Fruit fly (Drosophila melanogaster): ENCODE measurements around the gene Glyat.

The Glyat gene

DNA sequence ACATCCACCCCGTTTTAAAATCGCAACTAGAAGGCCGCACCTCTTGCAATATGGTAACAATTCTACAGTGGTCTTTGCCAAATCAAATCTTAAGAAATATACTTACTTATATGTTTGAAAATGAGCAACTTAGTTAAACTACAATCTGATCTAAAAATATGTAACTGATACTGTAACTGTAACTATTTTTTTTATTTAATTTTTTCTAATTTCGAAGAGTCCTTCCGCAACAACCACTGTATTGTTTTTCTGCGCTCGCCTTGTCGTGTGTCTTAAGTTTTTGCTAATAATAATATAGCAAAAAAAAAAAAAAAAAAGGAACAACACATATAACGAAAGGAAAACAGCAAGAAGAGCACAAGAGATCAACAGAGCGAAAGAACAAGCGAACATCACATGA lies 39.0 kb downstream of the Glyat start:
- TF ChIP-seq Hr96 (GFP tag; optimal IDR thresholded peaks at IDR 0.05) (no peak), bab1 (GFP tag; optimal IDR thresholded peaks at IDR 0.05) (no peak), ovo (GFP tag; optimal IDR thresholded peaks at IDR 0.05) (no peak), CG12768 (GFP tag; optimal IDR thresholded peaks at IDR 0.05) (no peak), cnc (optimal IDR thresholded peaks at IDR 0.05) (no peak), Mnt (GFP tag; optimal IDR thresholded peaks at IDR 0.05) (no peak), CG33017 (tag; optimal IDR thresholded peaks at IDR 0.05) (no peak), CG14711 (tag; optimal IDR thresholded peaks at IDR 0.05) (no peak), CG11617 (GFP tag; optimal IDR thresholded peaks at IDR 0.05) (no peak), tj (GFP tag; optimal IDR thresholded peaks at IDR 0.05) (no peak), CG5204 (GFP tag; optimal IDR thresholded peaks at IDR 0.05) (no peak), CG1620 (GFP tag; optimal IDR thresholded peaks at IDR 0.05) (no peak)

DNA sequence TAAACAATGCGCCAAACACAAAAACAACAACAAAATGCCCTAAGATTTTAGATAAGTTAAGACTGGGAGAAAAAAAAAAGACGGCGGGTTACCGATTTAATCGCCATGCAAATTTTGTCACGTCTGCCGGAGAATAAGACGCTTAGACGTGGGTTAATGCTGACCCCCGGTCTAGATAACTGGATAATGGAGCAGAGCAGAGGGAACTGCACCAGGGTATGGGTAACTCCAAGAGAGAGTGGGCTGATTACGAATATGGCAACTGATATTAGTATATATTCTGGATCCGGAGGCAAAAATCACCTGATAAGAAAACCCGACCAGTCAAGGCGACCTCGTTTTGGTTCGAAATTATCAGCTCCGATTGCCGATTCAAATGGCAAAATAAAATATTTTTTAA lies 40.5 kb downstream of the Glyat start:
- no peak for TF ChIP-seq ovo (GFP tag; optimal IDR thresholded peaks at IDR 0.05)
- TF ChIP-seq kay (GFP tag; ENCODE audit: borderline replicate concordance) = no peak
- TF ChIP-seq toe (GFP tag; optimal IDR thresholded peaks at IDR 0.05) = no peak
- TF ChIP-seq CG1620 (GFP tag; optimal IDR thresholded peaks at IDR 0.05) = no peak
- TF ChIP-seq tj (GFP tag; optimal IDR thresholded peaks at IDR 0.05) = no peak
- TF ChIP-seq CG7045 (GFP tag; optimal IDR thresholded peaks at IDR 0.05) = no peak
- TF ChIP-seq CG7101 (tag; optimal IDR thresholded peaks at IDR 0.05) = no peak
- TF ChIP-seq bab1 (GFP tag; optimal IDR thresholded peaks at IDR 0.05) = no peak
- no peak for TF ChIP-seq Hr96 (GFP tag; optimal IDR thresholded peaks at IDR 0.05)
- no peak for TF ChIP-seq cnc (optimal IDR thresholded peaks at IDR 0.05)
- TF ChIP-seq CG12768 (GFP tag; optimal IDR thresholded peaks at IDR 0.05) = no peak
- no peak for TF ChIP-seq CG33017 (tag; optimal IDR thresholded peaks at IDR 0.05)
- TF ChIP-seq CG11617 (GFP tag; optimal IDR thresholded peaks at IDR 0.05) = no peak
- TF ChIP-seq CG14711 (tag; optimal IDR thresholded peaks at IDR 0.05) = no peak
- TF ChIP-seq pad (GFP tag; optimal IDR thresholded peaks at IDR 0.05) = no peak
- no peak for TF ChIP-seq CG5204 (GFP tag; optimal IDR thresholded peaks at IDR 0.05)
- no peak for TF ChIP-seq Clk (GFP tag; optimal IDR thresholded peaks at IDR 0.05)
- no peak for TF ChIP-seq Mnt (GFP tag; optimal IDR thresholded peaks at IDR 0.05)

DNA sequence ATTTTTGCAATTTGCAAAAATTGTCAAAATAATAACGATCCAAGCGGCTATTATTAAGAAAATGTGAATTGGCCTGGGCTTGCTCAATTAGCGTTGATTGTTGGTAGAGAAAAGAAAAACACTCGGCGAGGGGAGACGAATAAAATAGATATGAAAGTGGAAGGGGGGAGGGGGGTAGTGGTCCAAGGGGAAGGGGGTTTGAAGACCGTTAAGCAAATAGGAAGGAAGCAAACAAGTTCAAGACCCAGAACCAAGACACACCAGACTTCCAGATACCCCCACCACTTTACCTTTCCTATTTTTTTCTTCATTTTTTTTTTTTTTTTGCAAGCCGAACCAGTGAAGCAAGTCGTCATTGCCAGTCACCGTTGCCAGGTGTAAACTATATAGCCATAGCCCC lies 41.1 kb downstream of the Glyat start:
- TF ChIP-seq ovo (GFP tag; optimal IDR thresholded peaks at IDR 0.05) = peak; percentile 80
- no peak for TF ChIP-seq kay (GFP tag; ENCODE audit: borderline replicate concordance)

DNA sequence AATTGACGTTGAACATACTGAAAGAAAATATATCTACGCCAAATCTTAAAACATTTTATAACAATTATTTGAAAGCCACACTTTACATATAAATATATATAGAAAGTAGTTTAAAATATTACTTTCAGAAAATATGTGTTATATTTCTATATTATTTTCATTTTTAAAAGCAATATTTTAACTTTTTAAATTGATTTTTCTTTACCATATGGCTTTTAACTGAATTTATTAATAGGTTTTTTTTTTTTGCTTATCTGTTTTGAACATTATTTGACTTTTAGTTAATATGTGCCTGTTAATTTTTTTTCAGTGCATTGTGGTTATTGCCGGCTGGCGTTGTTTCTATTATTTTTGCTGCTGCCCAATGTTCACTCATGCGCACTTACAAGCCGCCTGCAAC lies 42.4 kb downstream of the Glyat start:
- TF ChIP-seq toe (GFP tag; optimal IDR thresholded peaks at IDR 0.05) (no peak), CG7101 (tag; optimal IDR thresholded peaks at IDR 0.05) (peak; percentile 46), CG11617 (GFP tag; optimal IDR thresholded peaks at IDR 0.05) (peak; percentile 16), bab1 (GFP tag; optimal IDR thresholded peaks at IDR 0.05) (no peak), CG33017 (tag; optimal IDR thresholded peaks at IDR 0.05) (peak; percentile 35), CG12768 (GFP tag; optimal IDR thresholded peaks at IDR 0.05) (no peak), CG7045 (GFP tag; optimal IDR thresholded peaks at IDR 0.05) (peak; percentile 61), CG1620 (GFP tag; optimal IDR thresholded peaks at IDR 0.05) (no peak), CG5204 (GFP tag; optimal IDR thresholded peaks at IDR 0.05) (peak; percentile 24), tj (GFP tag; optimal IDR thresholded peaks at IDR 0.05) (no peak), CG14711 (tag; optimal IDR thresholded peaks at IDR 0.05) (peak; percentile 50)

DNA sequence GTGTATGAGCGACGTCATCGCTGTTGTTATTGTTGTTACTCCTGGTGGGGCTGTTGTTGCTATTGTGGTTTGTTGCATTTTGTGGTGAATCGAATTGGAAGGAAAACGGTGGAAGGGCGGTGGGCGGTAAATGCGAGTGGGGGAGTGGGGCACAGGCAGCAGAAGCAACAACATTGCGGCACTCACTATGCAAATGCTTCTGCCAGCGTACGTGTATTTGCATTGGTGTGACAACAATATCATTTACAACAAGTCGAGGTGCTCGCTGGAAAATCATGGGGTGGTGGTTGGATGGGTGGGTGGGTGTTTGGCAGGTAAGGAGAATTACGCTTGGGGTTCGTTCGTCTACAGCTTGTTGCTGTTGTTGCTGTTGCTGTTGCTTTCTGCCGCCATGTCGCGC lies 42.8 kb downstream of the Glyat start:
- TF ChIP-seq CG14711 (tag; optimal IDR thresholded peaks at IDR 0.05) (no peak), CG12768 (GFP tag; optimal IDR thresholded peaks at IDR 0.05) (peak; percentile 78)

DNA sequence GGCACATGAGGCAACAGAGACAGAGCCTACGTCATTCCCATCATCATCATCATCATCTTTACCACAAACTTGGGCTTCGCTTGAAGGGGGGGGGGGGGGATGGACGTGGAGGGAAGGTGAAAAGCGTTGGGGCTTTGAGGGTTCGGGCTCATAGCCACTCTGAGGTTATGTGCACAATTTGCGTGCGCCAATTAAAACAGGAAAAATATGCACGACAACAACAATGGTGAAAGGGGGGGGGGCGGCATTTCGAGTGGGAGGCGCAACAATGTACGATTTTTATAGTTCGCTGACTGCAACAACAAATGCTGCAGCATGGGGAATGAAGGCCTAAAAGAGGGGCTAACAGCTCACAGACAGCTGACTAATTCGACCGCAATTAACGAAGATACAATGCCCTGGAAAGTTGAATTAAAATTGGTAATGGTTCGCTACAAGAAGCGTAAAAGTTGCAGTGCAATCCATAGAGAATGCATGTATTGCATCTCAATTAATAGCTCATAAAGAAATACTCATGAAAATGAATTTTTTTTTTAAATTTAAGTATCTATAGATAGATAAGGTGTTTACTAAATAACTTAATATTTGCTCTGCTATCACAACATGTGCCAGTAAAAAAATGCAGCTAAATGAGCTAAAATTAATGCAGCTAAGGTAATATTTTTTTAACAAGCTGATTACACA lies 43.4 kb downstream of the Glyat start:
- TF ChIP-seq kay (GFP tag; ENCODE audit: borderline replicate concordance) (peak; percentile 40), ovo (GFP tag; optimal IDR thresholded peaks at IDR 0.05) (no peak)

DNA sequence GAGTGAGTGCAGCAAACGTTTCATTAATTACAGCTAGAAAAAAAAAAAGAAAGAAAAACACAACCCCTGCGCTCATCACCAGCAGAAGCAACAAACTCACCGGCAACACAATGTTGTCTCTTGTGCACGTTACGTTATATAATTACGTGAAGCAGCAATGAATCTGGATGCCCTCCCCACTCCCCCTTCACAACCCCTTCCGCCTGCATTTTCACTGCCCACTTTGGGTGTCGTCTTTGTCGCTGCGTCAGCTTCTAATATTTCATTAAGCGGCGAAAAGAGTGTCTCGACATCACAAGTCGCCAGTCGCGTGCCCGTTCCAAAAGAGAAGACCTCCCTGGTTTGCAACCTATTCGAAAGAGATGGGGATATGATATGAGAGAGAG lies 44.0 kb downstream of the Glyat start:
- no peak for TF ChIP-seq Clk (GFP tag; optimal IDR thresholded peaks at IDR 0.05)
- peak; percentile 95 for TF ChIP-seq tj (GFP tag; optimal IDR thresholded peaks at IDR 0.05)

DNA sequence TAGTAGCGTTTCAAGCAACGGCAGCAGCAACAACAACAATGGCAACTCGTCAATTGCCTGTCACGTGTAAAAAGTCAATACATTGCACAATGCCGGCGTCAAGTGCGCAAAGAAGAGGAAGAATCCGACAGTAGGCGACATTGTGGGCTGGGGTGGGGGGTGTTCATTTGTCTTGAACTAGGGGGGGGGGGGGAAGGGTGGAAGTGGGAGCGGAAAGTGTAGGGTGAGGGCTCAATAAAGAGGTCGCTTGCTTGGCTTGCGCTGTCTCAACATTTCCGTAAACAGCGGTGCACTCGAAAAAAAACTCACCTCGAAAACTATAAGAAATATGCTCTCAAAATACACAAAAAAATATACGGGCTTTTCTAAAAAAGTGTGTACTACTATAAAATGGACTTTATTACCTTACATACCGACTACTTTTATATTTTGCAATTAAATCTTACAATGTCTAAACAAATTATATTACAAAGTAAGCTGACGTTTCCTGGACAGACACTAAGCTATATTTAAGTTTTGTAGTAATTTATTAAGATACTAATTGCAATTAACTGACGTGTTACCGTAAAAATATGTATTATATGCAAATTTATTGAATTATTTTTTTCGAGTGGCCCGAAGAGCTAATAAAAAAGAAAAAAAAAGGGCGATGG lies 44.5 kb downstream of the Glyat start:
- TF ChIP-seq CG7045 (GFP tag; optimal IDR thresholded peaks at IDR 0.05) (no peak), ovo (GFP tag; optimal IDR thresholded peaks at IDR 0.05) (no peak), toe (GFP tag; optimal IDR thresholded peaks at IDR 0.05) (no peak), cic (GFP tag; optimal IDR thresholded peaks at IDR 0.05) (no peak), Clk (GFP tag; optimal IDR thresholded peaks at IDR 0.05) (no peak), CG1620 (GFP tag; optimal IDR thresholded peaks at IDR 0.05) (no peak), tj (GFP tag; optimal IDR thresholded peaks at IDR 0.05) (peak; percentile 85), CG11617 (GFP tag; optimal IDR thresholded peaks at IDR 0.05) (peak; percentile 45), CG33017 (tag; optimal IDR thresholded peaks at IDR 0.05) (no peak), cnc (optimal IDR thresholded peaks at IDR 0.05) (no peak), CG12768 (GFP tag; optimal IDR thresholded peaks at IDR 0.05) (no peak), CG5204 (GFP tag; optimal IDR thresholded peaks at IDR 0.05) (no peak), kay (GFP tag; ENCODE audit: borderline replicate concordance) (no peak), CG7101 (tag; optimal IDR thresholded peaks at IDR 0.05) (no peak), CG14711 (tag; optimal IDR thresholded peaks at IDR 0.05) (peak; percentile 30), Mnt (GFP tag; optimal IDR thresholded peaks at IDR 0.05) (peak; percentile 5), Hr96 (GFP tag; optimal IDR thresholded peaks at IDR 0.05) (no peak), Crg-1 (GFP tag; optimal IDR thresholded peaks at IDR 0.05) (no peak), bab1 (GFP tag; optimal IDR thresholded peaks at IDR 0.05) (peak; percentile 4), pad (GFP tag; optimal IDR thresholded peaks at IDR 0.05) (no peak)
